Fruit fly (Drosophila melanogaster) whole organism, embryonic: ENCODE data around the gene CG15286.

Source experiments
- Blimp-1 ChIP-seq: fragments of 200-800 bp; sonication (Bioruptor generic); optimal IDR thresholded peaks from 3 replicates; lab custom pipeline; 2018; ENCODE audit warnings: missing biosample characterization, missing genetic modification characterization, mild to moderate bottlenecking, moderate library complexity, missing genetic modification reagents
- BtbVII ChIP-seq: fragments of 200-800 bp; sonication (Bioruptor generic); optimal IDR thresholded peaks from 3 replicates; lab custom pipeline; 2017; ENCODE audit warnings: missing biosample characterization, mild to moderate bottlenecking, missing genetic modification characterization
- C15 ChIP-seq: fragments of 200-800 bp; sonication (Bioruptor generic); IDR thresholded peaks from 3 replicates; pipeline ENCODE4 v1.3.6; 2022; ENCODE audit warnings: missing biosample characterization, missing genetic modification characterization
- CG10462 ChIP-seq: fragments of 200-800 bp; sonication (Bioruptor generic); optimal IDR thresholded peaks from 2 replicates; lab custom pipeline; 2016; ENCODE audit warnings: missing biosample characterization, missing genetic modification characterization
- CG10654 ChIP-seq: fragments of 200-800 bp; sonication (Bioruptor generic); optimal IDR thresholded peaks from 2 replicates; lab custom pipeline; 2016; ENCODE audit warnings: missing biosample characterization, missing genetic modification characterization
- CG11085 ChIP-seq: fragments of 200-800 bp; sonication (Bioruptor generic); IDR thresholded peaks from 2 replicates; pipeline ENCODE4 v1.3.6; 2022; ENCODE audit warnings: missing biosample characterization, missing genetic modification characterization
- CG11398 ChIP-seq: fragments of 200-800 bp; sonication (Bioruptor generic); optimal IDR thresholded peaks from 2 replicates; lab custom pipeline; 2016; ENCODE audit warnings: missing biosample characterization, missing genetic modification characterization
- CG11723 ChIP-seq: fragments of 200-800 bp; sonication (Bioruptor generic); optimal IDR thresholded peaks from 2 replicates; lab custom pipeline; 2017; ENCODE audit warnings: missing biosample characterization, mild to moderate bottlenecking, missing genetic modification characterization
- CG13894 ChIP-seq: fragments of 200-800 bp; sonication (Bioruptor generic); optimal IDR thresholded peaks from 3 replicates; lab custom pipeline; 2018; ENCODE audit warnings: missing biosample characterization, mild to moderate bottlenecking, missing genetic modification characterization, moderate library complexity
- CG1647 ChIP-seq: fragments of 200-800 bp; sonication (Bioruptor generic); optimal IDR thresholded peaks from 3 replicates; lab custom pipeline; 2016; ENCODE audit warnings: missing biosample characterization, missing genetic modification characterization
- CG1792 ChIP-seq: fragments of 200-800 bp; sonication (Bioruptor generic); optimal IDR thresholded peaks from 2 replicates; lab custom pipeline; 2016; ENCODE audit warnings: missing biosample characterization, missing genetic modification characterization
- CG2120 ChIP-seq: fragments of 200-800 bp; sonication (Bioruptor generic); optimal IDR thresholded peaks from 3 replicates; lab custom pipeline; 2016; ENCODE audit warnings: missing biosample characterization, missing genetic modification characterization
- CG2202 ChIP-seq: fragments of 200-800 bp; sonication (Bioruptor generic); optimal IDR thresholded peaks from 2 replicates; lab custom pipeline; 2018; ENCODE audit warnings: missing biosample characterization, mild to moderate bottlenecking, missing genetic modification characterization
- CG2678 ChIP-seq: fragments of 200-800 bp; sonication (Bioruptor generic); optimal IDR thresholded peaks from 3 replicates; lab custom pipeline; 2019; ENCODE audit warnings: missing biosample characterization, mild to moderate bottlenecking, missing genetic modification characterization, moderate library complexity
- CG33213 ChIP-seq: fragments of 200-800 bp; sonication (Bioruptor generic); optimal IDR thresholded peaks from 3 replicates; lab custom pipeline; 2016; ENCODE audit warnings: missing biosample characterization, missing genetic modification characterization
- CG3995 ChIP-seq: fragments of 200-800 bp; sonication (Bioruptor generic); optimal IDR thresholded peaks from 3 replicates; lab custom pipeline; 2016; ENCODE audit warnings: missing biosample characterization, missing genetic modification characterization
- CG5953 ChIP-seq: fragments of 200-800 bp; sonication (Bioruptor generic); IDR thresholded peaks from 2 replicates; pipeline ENCODE4 v1.3.6; 2022; ENCODE audit warnings: missing biosample characterization, missing genetic modification characterization
- CG7271 ChIP-seq: fragments of 200-800 bp; sonication (Bioruptor generic); optimal IDR thresholded peaks from 2 replicates; lab custom pipeline; 2018; ENCODE audit warnings: missing biosample characterization, mild to moderate bottlenecking, missing genetic modification characterization, moderate library complexity
- CHES-1-like ChIP-seq: fragments of 200-800 bp; sonication (Bioruptor generic); optimal IDR thresholded peaks from 2 replicates; lab custom pipeline; 2016; ENCODE audit warnings: missing biosample characterization, missing genetic modification characterization
- E2f2 ChIP-seq: fragments of 200-800 bp; sonication (Bioruptor generic); IDR thresholded peaks from 2 replicates; pipeline ENCODE4 v1.3.6; 2022; ENCODE audit warnings: missing biosample characterization, missing genetic modification characterization
- H15 ChIP-seq: fragments of 200-800 bp; sonication (Bioruptor generic); IDR thresholded peaks from 3 replicates; pipeline ENCODE4 v1.3.6; 2022; ENCODE audit warnings: missing biosample characterization, missing genetic modification characterization
- H2.0 ChIP-seq: fragments of 200-800 bp; sonication (Bioruptor generic); IDR thresholded peaks from 2 replicates; pipeline ENCODE4 v1.3.6; 2022; ENCODE audit warnings: missing biosample characterization, missing genetic modification characterization
- HLH3B ChIP-seq: fragments of 200-800 bp; sonication (Bioruptor generic); IDR thresholded peaks from 2 replicates; pipeline ENCODE4 v1.3.6; 2022; ENCODE audit warnings: missing biosample characterization, missing genetic modification characterization
- Hmx ChIP-seq: fragments of 200-800 bp; sonication (Bioruptor generic); optimal IDR thresholded peaks from 2 replicates; lab custom pipeline; 2016; ENCODE audit warnings: missing biosample characterization, missing genetic modification characterization
- Med ChIP-seq: fragments of 200-800 bp; sonication (Bioruptor generic); peaks from one replicate; lab custom pipeline; 2016; ENCODE audit warnings: missing biosample characterization, missing genetic modification characterization, mild to moderate bottlenecking, inconsistent platforms, moderate library complexity
- Mrtf ChIP-seq: fragments of 200-800 bp; sonication (Bioruptor generic); IDR thresholded peaks from 3 replicates; pipeline ENCODE4 v1.3.6; 2022; ENCODE audit warnings: missing biosample characterization, missing genetic modification characterization
- Neu2 ChIP-seq: fragments of 200-800 bp; sonication (Bioruptor generic); optimal IDR thresholded peaks from 3 replicates; lab custom pipeline; 2016; ENCODE audit warnings: missing biosample characterization, missing genetic modification characterization, borderline replicate concordance
- NfI ChIP-seq: fragments of 200-800 bp; sonication (Bioruptor generic); optimal IDR thresholded peaks from 3 replicates; lab custom pipeline; 2018; ENCODE audit warnings: missing biosample characterization, mild to moderate bottlenecking, missing genetic modification characterization, moderate library complexity
- Opbp ChIP-seq: fragments of 200-800 bp; sonication (Bioruptor generic); IDR thresholded peaks from 3 replicates; pipeline ENCODE4 v1.3.6; 2022; ENCODE audit warnings: missing biosample characterization, missing genetic modification characterization; ENCODE audit not compliant: partially characterized antibody
- PHDP ChIP-seq: fragments of 200-800 bp; sonication (Bioruptor generic); optimal IDR thresholded peaks from 3 replicates; lab custom pipeline; 2018; ENCODE audit warnings: missing biosample characterization, mild to moderate bottlenecking, missing genetic modification characterization, moderate library complexity
- Sox100B ChIP-seq: fragments of 200-800 bp; sonication (Bioruptor generic); optimal IDR thresholded peaks from 3 replicates; lab custom pipeline; 2018; ENCODE audit warnings: missing biosample characterization, mild to moderate bottlenecking, missing genetic modification characterization
- Vsx1 ChIP-seq: fragments of 200-800 bp; sonication (Bioruptor generic); optimal IDR thresholded peaks from 2 replicates; lab custom pipeline; 2017; ENCODE audit warnings: missing biosample characterization, mild to moderate bottlenecking, missing genetic modification characterization, missing genetic modification reagents
- abd-A ChIP-seq: fragments of 200-800 bp; sonication (Bioruptor generic); optimal IDR thresholded peaks from 3 replicates; lab custom pipeline; 2019; ENCODE audit warnings: missing biosample characterization, mild to moderate bottlenecking, missing genetic modification characterization, moderate library complexity
- ap ChIP-seq: fragments of 200-800 bp; sonication (Bioruptor generic); IDR thresholded peaks from 2 replicates; pipeline ENCODE4 v1.3.6; 2022; ENCODE audit warnings: missing biosample characterization, missing genetic modification characterization
- cas ChIP-seq: fragments of 200-800 bp; sonication (Bioruptor generic); IDR thresholded peaks from 2 replicates; pipeline ENCODE4 v1.3.6; 2022; ENCODE audit warnings: missing biosample characterization, missing genetic modification characterization
- cato ChIP-seq: fragments of 200-800 bp; sonication (Bioruptor generic); optimal IDR thresholded peaks from 2 replicates; lab custom pipeline; 2016; ENCODE audit warnings: missing biosample characterization, missing genetic modification characterization, borderline replicate concordance
- cwo ChIP-seq: fragments of 200-800 bp; sonication (Bioruptor generic); optimal IDR thresholded peaks from 3 replicates; lab custom pipeline; 2017; ENCODE audit warnings: missing biosample characterization, missing genetic modification characterization, mild to moderate bottlenecking, moderate library complexity, missing genetic modification reagents
- dysf ChIP-seq: fragments of 200-800 bp; sonication (Bioruptor generic); IDR thresholded peaks from 3 replicates; pipeline ENCODE4 v1.3.6; 2022; ENCODE audit warnings: missing biosample characterization, missing genetic modification characterization
- ewg ChIP-seq: fragments of 200-800 bp; sonication (Bioruptor generic); optimal IDR thresholded peaks from 3 replicates; lab custom pipeline; 2017; ENCODE audit warnings: mild to moderate bottlenecking, missing biosample characterization, missing genetic modification reagents, missing genetic modification characterization
- gcm ChIP-seq: fragments of 200-800 bp; sonication (Bioruptor generic); optimal IDR thresholded peaks from 2 replicates; lab custom pipeline; 2019; ENCODE audit warnings: missing biosample characterization, mild to moderate bottlenecking, missing genetic modification characterization, moderate library complexity
- gsb ChIP-seq: fragments of 200-800 bp; sonication (Bioruptor generic); IDR thresholded peaks from 2 replicates; pipeline ENCODE4 v1.3.6; 2022; ENCODE audit warnings: missing biosample characterization, missing genetic modification characterization
- mirr ChIP-seq: fragments of 200-800 bp; sonication (Bioruptor generic); optimal IDR thresholded peaks from 3 replicates; lab custom pipeline; 2018; ENCODE audit warnings: missing biosample characterization, mild to moderate bottlenecking, missing genetic modification characterization
- phol ChIP-seq: fragments of 200-800 bp; sonication (Bioruptor generic); optimal IDR thresholded peaks from 3 replicates; lab custom pipeline; 2018; ENCODE audit warnings: missing biosample characterization, mild to moderate bottlenecking, missing genetic modification characterization, moderate library complexity
- pnt ChIP-seq: fragments of 200-800 bp; sonication (Bioruptor generic); optimal IDR thresholded peaks from 3 replicates; lab custom pipeline; 2016; ENCODE audit warnings: missing biosample characterization, missing genetic modification characterization
- pum ChIP-seq: fragments of 200-800 bp; sonication (Bioruptor generic); optimal IDR thresholded peaks from 2 replicates; lab custom pipeline; 2016; ENCODE audit warnings: missing biosample characterization, missing genetic modification characterization
- rib ChIP-seq: fragments of 200-800 bp; sonication (Bioruptor generic); IDR thresholded peaks from 2 replicates; pipeline ENCODE4 v1.3.6; 2022; ENCODE audit warnings: missing biosample characterization, missing genetic modification characterization
- salm ChIP-seq: fragments of 200-800 bp; sonication (Bioruptor generic); optimal IDR thresholded peaks from 2 replicates; lab custom pipeline; 2018; ENCODE audit warnings: missing biosample characterization, mild to moderate bottlenecking, missing genetic modification characterization
- sens ChIP-seq: fragments of 200-800 bp; sonication (Bioruptor generic); peaks from one replicate; lab custom pipeline; 2016; ENCODE audit warnings: missing biosample characterization, missing genetic modification characterization
- vvl ChIP-seq: fragments of 200-800 bp; sonication (Bioruptor generic); IDR thresholded peaks from 2 replicates; pipeline ENCODE4 v1.3.6; 2022; ENCODE audit warnings: missing biosample characterization, missing genetic modification characterization
- zen ChIP-seq: fragments of 200-800 bp; sonication (Bioruptor generic); optimal IDR thresholded peaks from 3 replicates; lab custom pipeline; 2018; ENCODE audit warnings: missing biosample characterization, mild to moderate bottlenecking, missing genetic modification characterization, moderate library complexity

Gene CG15286

dm6 chr2L:14361736-14362180 is 23.7 kb downstream of the CG15286 start, which contains the start of gene spel1 (continued):
- peak; percentile 20 for TF ChIP-seq CG11723 (GFP tag; lab: Kevin White, UChicago)
- TF ChIP-seq Sox100B, result peak; percentile 82
- TF ChIP-seq CG10654 (GFP tag; lab: Kevin White, UChicago), result peak; percentile 62
- peak; percentile 85 for TF ChIP-seq Blimp-1 (GFP tag; lab: Kevin White, UChicago)
- peak; percentile 57 for TF ChIP-seq CG33213
- no peak for TF ChIP-seq CHES-1-like (GFP tag; lab: Kevin White, UChicago)
- peak; percentile 93 for TF ChIP-seq sens
- TF ChIP-seq pum (GFP tag; lab: Kevin White, UChicago), result peak; percentile 5
- TF ChIP-seq ap (GFP tag; lab: Robert Waterston, UW), result peak; percentile 81
- TF ChIP-seq Med (GFP tag; lab: Kevin White, UChicago), result peak; percentile 75
- TF ChIP-seq Hmx (GFP tag; lab: Kevin White, UChicago), result no peak
- TF ChIP-seq salm (tag; lab: Kevin White, UChicago), result peak; percentile 68
- TF ChIP-seq CG2120 (GFP tag; lab: Kevin White, UChicago), result peak; percentile 75
- peak; percentile 89 for TF ChIP-seq CG2678 (tag; lab: Kevin White, UChicago)
- TF ChIP-seq CG7271 (tag; lab: Kevin White, UChicago), result peak; percentile 5
- peak; percentile 72 for TF ChIP-seq BtbVII
- TF ChIP-seq gsb (GFP tag; lab: Robert Waterston, UW), result peak; percentile 40; the same call in 1 of the 2 replicates
- TF ChIP-seq dysf, result peak; percentile 81
- peak; percentile 61 for TF ChIP-seq CG2202 (tag; lab: Kevin White, UChicago)
- TF ChIP-seq cato, result peak; percentile 20
- TF ChIP-seq Mrtf (GFP tag; lab: Robert Waterston, UW), result peak; percentile 4; the same call in 1 of the 3 replicates
- TF ChIP-seq HLH3B (GFP tag; lab: Robert Waterston, UW), result peak; percentile 86
- peak; percentile 80 for TF ChIP-seq zen
- no peak for TF ChIP-seq CG11398 (GFP tag; lab: Kevin White, UChicago)
- peak; percentile 49; the same call in 1 of the 3 replicates for TF ChIP-seq H15 (GFP tag; lab: Robert Waterston, UW)
- TF ChIP-seq CG13894 (tag; lab: Kevin White, UChicago), result peak; percentile 67
- peak; percentile 42 for TF ChIP-seq Vsx1 (GFP tag; lab: Kevin White, UChicago)
- no peak for TF ChIP-seq pnt (GFP tag; lab: Kevin White, UChicago)
- TF ChIP-seq CG1792 (GFP tag; lab: Kevin White, UChicago), result no peak
- no peak for TF ChIP-seq Opbp (GFP tag; lab: Robert Waterston, UW)
- TF ChIP-seq H2.0, result peak; percentile 75
- TF ChIP-seq CG1647 (GFP tag; lab: Kevin White, UChicago), result peak; percentile 21
- 0 out of 3 replicates have a peak, but pooled peaks have one; percentile 73 for TF ChIP-seq C15 (GFP tag; lab: Robert Waterston, UW)
- peak; percentile 2 for TF ChIP-seq abd-A
- peak; percentile 72 for TF ChIP-seq CG11085 (GFP tag; lab: Robert Waterston, UW)
- peak; percentile 82 for TF ChIP-seq gcm (GFP tag; lab: Kevin White, UChicago)
- TF ChIP-seq CG3995 (GFP tag; lab: Kevin White, UChicago), result no peak
- peak; percentile 91 for TF ChIP-seq PHDP (tag; lab: Kevin White, UChicago)
- peak; percentile 44 for TF ChIP-seq NfI
- TF ChIP-seq vvl, result peak; percentile 91
- no peak for TF ChIP-seq Neu2 (GFP tag; lab: Kevin White, UChicago)
- TF ChIP-seq mirr (GFP tag; lab: Kevin White, UChicago), result no peak
- TF ChIP-seq cas (GFP tag; lab: Robert Waterston, UW), result peak; percentile 77; the same call in 1 of the 2 replicates
- TF ChIP-seq cwo (GFP tag; lab: Kevin White, UChicago), result peak; percentile 53
- TF ChIP-seq phol (tag; lab: Kevin White, UChicago), result peak; percentile 89
- peak; percentile 34 for TF ChIP-seq ewg
- TF ChIP-seq CG5953 (GFP tag; lab: Robert Waterston, UW), result peak; percentile 52
- peak; percentile 72 for TF ChIP-seq rib
- peak; percentile 85 for TF ChIP-seq E2f2
- peak; percentile 41 for TF ChIP-seq CG10462 (GFP tag; lab: Kevin White, UChicago)
